Worm (Caenorhabditis elegans) whole organism, L1 larva: ENCODE measurements around the gene fubl-3.

ENCODE experiments used
- C16A3.4 ChIP-seq: fragments of 150-350 bp; optimal IDR thresholded peaks from 2 replicates; lab custom pipeline; 2014; ENCODE audit warnings: missing biosample characterization, missing genetic modification characterization
- C34B4.2 ChIP-seq: sonication (generic microtip); optimal IDR thresholded peaks from 2 replicates; lab custom pipeline; 2017; ENCODE audit warnings: mild to moderate bottlenecking, missing genetic modification characterization, missing compliant biosample characterization
- F16B12.6 ChIP-seq: fragments of 150-350 bp; optimal IDR thresholded peaks from 2 replicates; lab custom pipeline; 2014; ENCODE audit warnings: missing biosample characterization, missing genetic modification characterization
- Y116A8C.19 ChIP-seq: sonication (generic microtip); optimal IDR thresholded peaks from 2 replicates; lab custom pipeline; 2016; ENCODE audit warnings: missing compliant biosample characterization, missing genetic modification characterization, borderline replicate concordance
- alr-1 ChIP-seq: fragments of 200-800 bp; sonication (Bioruptor generic); optimal IDR thresholded peaks from 2 replicates; lab custom pipeline; 2018; ENCODE audit warnings: borderline replicate concordance, mild to moderate bottlenecking, missing genetic modification characterization, missing compliant biosample characterization
- blmp-1 ChIP-seq: fragments of 150-350 bp; optimal IDR thresholded peaks from 2 replicates; lab custom pipeline; 2014; ENCODE audit warnings: missing biosample characterization, missing genetic modification characterization
- ceh-88 ChIP-seq: fragments of 200-800 bp; sonication (Bioruptor generic); IDR thresholded peaks from 2 replicates; pipeline ENCODE4 v1.3.6; 2022; ENCODE audit warnings: missing genetic modification characterization, missing compliant biosample characterization
- ceh-90 ChIP-seq: sonication (generic microtip); optimal IDR thresholded peaks from 2 replicates; lab custom pipeline; 2016; ENCODE audit warnings: missing genetic modification characterization, missing compliant biosample characterization
- efl-1 ChIP-seq, 4 experiments: fragments of 150-350 bp; optimal IDR thresholded peaks in 3 of 4; peaks in 1 of 4; 1 replicate in 1 of 4; 2 replicates in 3 of 4; lab custom pipeline; 2014; ENCODE audit warnings: missing biosample characterization in 2 of 4, missing genetic modification characterization in 2 of 4, missing genetic modification reagents in 2 of 4
- egl-13 ChIP-seq: sonication (generic microtip); optimal IDR thresholded peaks from 2 replicates; lab custom pipeline; 2016; ENCODE audit warnings: missing genotype, missing genetic modification reagents, missing genetic modification characterization, missing compliant biosample characterization
- egl-27 ChIP-seq, 2 experiments: fragments of 150-350 bp in 1 of 2; sonication (generic microtip); optimal IDR thresholded peaks; 3 replicates each; lab custom pipeline; 2017 to 2018; ENCODE audit warnings: missing biosample characterization in 2 of 2, missing genetic modification characterization in 2 of 2, missing genetic modification reagents in 2 of 2
- fkh-10 ChIP-seq: sonication (generic microtip); optimal IDR thresholded peaks from 2 replicates; lab custom pipeline; 2017; ENCODE audit warnings: missing biosample characterization, missing genetic modification reagents, missing genetic modification characterization
- fkh-4 ChIP-seq: sonication (generic microtip); optimal IDR thresholded peaks from 2 replicates; lab custom pipeline; 2016; ENCODE audit warnings: missing compliant biosample characterization, missing genetic modification characterization, borderline replicate concordance
- fkh-8 ChIP-seq: sonication (generic microtip); optimal IDR thresholded peaks from 2 replicates; lab custom pipeline; 2016; ENCODE audit warnings: mild to moderate bottlenecking, missing genetic modification characterization, missing compliant biosample characterization
- grh-1 ChIP-seq: fragments of 200-800 bp; sonication (Bioruptor generic); IDR thresholded peaks from 2 replicates; pipeline ENCODE4 v1.3.6; 2022; ENCODE audit warnings: missing genetic modification reagents, missing genetic modification characterization, missing compliant biosample characterization
- hlh-17 ChIP-seq: fragments of 200-800 bp; sonication (Bioruptor generic); optimal IDR thresholded peaks from 2 replicates; lab custom pipeline; 2018; ENCODE audit warnings: missing genetic modification characterization, mild to moderate bottlenecking, missing compliant biosample characterization, moderate library complexity, borderline replicate concordance
- hpl-2 ChIP-seq: fragments of 150-350 bp; optimal IDR thresholded peaks from 2 replicates; lab custom pipeline; 2014; ENCODE audit warnings: missing biosample characterization, missing genetic modification reagents, missing genetic modification characterization
- jun-1 ChIP-seq: fragments of 150-350 bp; optimal IDR thresholded peaks from 2 replicates; lab custom pipeline; 2014; ENCODE audit warnings: missing biosample characterization, missing genetic modification reagents, missing genetic modification characterization
- lin-13 ChIP-seq: fragments of 150-350 bp; optimal IDR thresholded peaks from 2 replicates; lab custom pipeline; 2014; ENCODE audit warnings: missing biosample characterization, missing genetic modification reagents, missing genetic modification characterization
- lin-14 ChIP-seq: fragments of 200-800 bp; sonication (Bioruptor generic); optimal IDR thresholded peaks from 2 replicates; lab custom pipeline; 2018; ENCODE audit warnings: mild to moderate bottlenecking, missing genetic modification characterization, moderate library complexity, missing compliant biosample characterization
- lin-35 ChIP-seq, 2 experiments: fragments of 150-350 bp; optimal IDR thresholded peaks; 2 replicates each; lab custom pipeline; 2014; ENCODE audit warnings: missing biosample characterization in 2 of 2, missing genetic modification characterization in 2 of 2, missing genetic modification reagents in 2 of 2
- lin-39 ChIP-seq: fragments of 150-350 bp; optimal IDR thresholded peaks from 2 replicates; lab custom pipeline; 2014; ENCODE audit warnings: missing biosample characterization, missing genetic modification reagents, missing genetic modification characterization
- lir-3 ChIP-seq: sonication (generic microtip); optimal IDR thresholded peaks from 2 replicates; lab custom pipeline; 2016; ENCODE audit warnings: mild to moderate bottlenecking, missing genetic modification characterization, moderate library complexity, missing compliant biosample characterization; ENCODE audit not compliant: poor library complexity
- lsy-2 ChIP-seq, 2 experiments: fragments of 150-350 bp; optimal IDR thresholded peaks; 2 replicates each; lab custom pipeline; 2014; ENCODE audit warnings: missing biosample characterization in 2 of 2, missing genetic modification characterization in 2 of 2
- mab-9 ChIP-seq: fragments of 200-800 bp; sonication (Bioruptor generic); IDR thresholded peaks from 2 replicates; pipeline ENCODE4 v1.3.6; 2022; ENCODE audit warnings: missing genetic modification reagents, missing genetic modification characterization, missing compliant biosample characterization
- mef-2 ChIP-seq: fragments of 150-350 bp; optimal IDR thresholded peaks from 2 replicates; lab custom pipeline; 2014; ENCODE audit warnings: missing biosample characterization, missing genetic modification characterization
- mep-1 ChIP-seq: fragments of 150-350 bp; optimal IDR thresholded peaks from 2 replicates; lab custom pipeline; 2014; ENCODE audit warnings: missing biosample characterization, missing genetic modification characterization
- nhr-12 ChIP-seq: sonication (generic microtip); optimal IDR thresholded peaks from 2 replicates; lab custom pipeline; 2017; ENCODE audit warnings: missing biosample characterization, missing genetic modification characterization
- nhr-19 ChIP-seq: fragments of 200-800 bp; sonication (Bioruptor generic); conservative IDR thresholded peaks from 2 replicates; pipeline ENCODE4 v1.3.6; 2022; ENCODE audit warnings: missing genetic modification characterization, missing compliant biosample characterization
- nhr-20 ChIP-seq: sonication (generic microtip); optimal IDR thresholded peaks from 2 replicates; lab custom pipeline; 2016; ENCODE audit warnings: mild to moderate bottlenecking, missing genetic modification characterization, missing compliant biosample characterization
- nhr-237 ChIP-seq: fragments of 150-350 bp; optimal IDR thresholded peaks from 2 replicates; lab custom pipeline; 2014; ENCODE audit warnings: missing biosample characterization, missing genetic modification characterization
- nhr-28 ChIP-seq: fragments of 150-350 bp; optimal IDR thresholded peaks from 2 replicates; lab custom pipeline; 2014; ENCODE audit warnings: missing biosample characterization, missing genetic modification characterization
- nhr-47 ChIP-seq: sonication (generic microtip); optimal IDR thresholded peaks from 2 replicates; lab custom pipeline; 2016; ENCODE audit warnings: mild to moderate bottlenecking, missing genetic modification characterization, moderate library complexity, missing compliant biosample characterization
- nhr-76 ChIP-seq: sonication (generic microtip); optimal IDR thresholded peaks from 2 replicates; lab custom pipeline; 2017; ENCODE audit warnings: missing biosample characterization, missing genetic modification characterization
- nhr-77 ChIP-seq: fragments of 150-350 bp; optimal IDR thresholded peaks from 2 replicates; lab custom pipeline; 2014; ENCODE audit warnings: missing biosample characterization, missing genetic modification characterization
- nhr-90 ChIP-seq: sonication (generic microtip); optimal IDR thresholded peaks from 2 replicates; lab custom pipeline; 2016; ENCODE audit warnings: mild to moderate bottlenecking, missing genetic modification characterization, missing compliant biosample characterization; ENCODE audit not compliant: poor library complexity
- pag-3 ChIP-seq: sonication (generic microtip); optimal IDR thresholded peaks from 2 replicates; lab custom pipeline; 2017; ENCODE audit warnings: missing genetic modification characterization, mild to moderate bottlenecking, missing compliant biosample characterization, antibody characterized with exemption, borderline replicate concordance; ENCODE audit not compliant: insufficient read depth
- pqm-1 ChIP-seq: sonication (generic microtip); optimal IDR thresholded peaks from 3 replicates; lab custom pipeline; 2017; ENCODE audit warnings: missing biosample characterization, missing genetic modification characterization
- skn-1 ChIP-seq: fragments of 150-350 bp; optimal IDR thresholded peaks from 2 replicates; lab custom pipeline; 2014; ENCODE audit warnings: missing biosample characterization, missing genetic modification characterization
- snpc-4 ChIP-seq: fragments of 150-350 bp; optimal IDR thresholded peaks from 2 replicates; lab custom pipeline; 2014; ENCODE audit warnings: missing biosample characterization, missing genetic modification characterization
- sox-4 ChIP-seq: sonication (generic microtip); optimal IDR thresholded peaks from 2 replicates; lab custom pipeline; 2016; ENCODE audit warnings: missing genetic modification characterization, missing compliant biosample characterization
- sup-37 ChIP-seq: fragments of 200-800 bp; sonication (Bioruptor generic); optimal IDR thresholded peaks from 2 replicates; lab custom pipeline; 2018; ENCODE audit warnings: mild to moderate bottlenecking, missing genetic modification characterization, missing compliant biosample characterization
- swsn-7 ChIP-seq: sonication (generic microtip); optimal IDR thresholded peaks from 2 replicates; lab custom pipeline; 2016; ENCODE audit warnings: missing genetic modification characterization, missing compliant biosample characterization
- tbx-2 ChIP-seq: sonication (generic microtip); optimal IDR thresholded peaks from 2 replicates; lab custom pipeline; 2016; ENCODE audit warnings: missing genetic modification characterization, missing compliant biosample characterization
- unc-130 ChIP-seq: fragments of 150-350 bp; optimal IDR thresholded peaks from 2 replicates; lab custom pipeline; 2017; ENCODE audit warnings: missing biosample characterization, missing genetic modification characterization, inconsistent platforms
- unc-30 ChIP-seq: sonication (generic microtip); optimal IDR thresholded peaks from 2 replicates; lab custom pipeline; 2017; ENCODE audit warnings: missing biosample characterization, missing genetic modification characterization
- unc-62 ChIP-seq: fragments of 150-350 bp; optimal IDR thresholded peaks from 2 replicates; lab custom pipeline; 2014; ENCODE audit warnings: missing biosample characterization, missing genetic modification reagents, missing genetic modification characterization
- xbp-1 ChIP-seq: sonication (generic microtip); optimal IDR thresholded peaks from 2 replicates; lab custom pipeline; 2016; ENCODE audit warnings: missing genetic modification characterization, missing compliant biosample characterization
- ztf-11 ChIP-seq, 2 experiments: sonication (generic microtip); optimal IDR thresholded peaks; 2 replicates each; lab custom pipeline; 2016 to 2017; ENCODE audit warnings: missing genetic modification characterization in 2 of 2, missing biosample characterization in 1 of 2, missing compliant biosample characterization in 1 of 2
- ztf-4 ChIP-seq: fragments of 150-350 bp; optimal IDR thresholded peaks from 2 replicates; lab custom pipeline; 2014; ENCODE audit warnings: missing biosample characterization, missing genetic modification characterization

The fubl-3 gene

ce11 chrX:17451410-17451809, 17.2 kb downstream of the fubl-3 start, which contains the start of gene C36E6.2 (continued):
- TF ChIP-seq ztf-4 (tag; lab: Kevin White, UChicago) (peak; percentile 75), sup-37 (no peak), sox-4 (tag; lab: Kevin White, UChicago) (no peak), unc-62 (no peak), nhr-237 (tag; lab: Kevin White, UChicago) (peak; percentile 32), alr-1 (tag; lab: Kevin White, UChicago) (no peak), lir-3 (peak; percentile 42), mef-2 (no peak), ztf-11 (tag; optimal IDR thresholded peaks at IDR 0.05; lab: Kevin White, UChicago) (peak in 1 of 2 experiments; percentile 15), unc-130 (tag; lab: Kevin White, UChicago) (peak; percentile 88), fkh-8 (tag; lab: Kevin White, UChicago) (peak; percentile 78), nhr-47 (peak; percentile 82), unc-30 (tag; lab: Kevin White, UChicago) (no peak), hpl-2 (GFP tag; lab: Kevin White, UChicago) (no peak), skn-1 (tag; lab: Kevin White, UChicago) (peak; percentile 72), jun-1 (tag; lab: Kevin White, UChicago) (peak; percentile 20), mab-9 (GFP tag; lab: Robert Waterston, UW) (no peak), lin-13 (GFP tag; lab: Kevin White, UChicago) (peak; percentile 54), nhr-12 (tag; lab: Kevin White, UChicago) (no peak), pag-3 (peak; percentile 96), blmp-1 (tag; lab: Kevin White, UChicago) (peak; percentile 82), xbp-1 (peak; percentile 97), C16A3.4 (tag; lab: Kevin White, UChicago) (peak; percentile 73), F16B12.6 (tag; lab: Kevin White, UChicago) (peak; percentile 98), hlh-17 (GFP tag; lab: Kevin White, UChicago) (no peak), nhr-77 (tag; lab: Kevin White, UChicago) (no peak), efl-1 (optimal IDR thresholded peaks at IDR 0.05; lab: Kevin White, UChicago) (peak; percentile 61 to 70), efl-1 (GFP tag; optimal IDR thresholded peaks at IDR 0.05 in 1 of 2; lab: Kevin White, UChicago) (peak; percentile 52 to 92), Y116A8C.19 (tag; lab: Kevin White, UChicago) (no peak), lin-35 (GFP tag; optimal IDR thresholded peaks at IDR 0.05; lab: Kevin White, UChicago) (peak; percentile 55 to 84), mep-1 (tag; lab: Kevin White, UChicago) (peak; percentile 97)

ce11 chrX:17456536-17457165, 22.4 kb downstream of the fubl-3 start, which contains the start of gene mlc-2:
Gene mlc-2 (minus strand): TSS chrX:17456586.
- TF ChIP-seq unc-30 (tag; lab: Kevin White, UChicago) (no peak), snpc-4 (tag; lab: Kevin White, UChicago) (no peak), hlh-17 (GFP tag; lab: Kevin White, UChicago) (no peak), egl-13 (tag; lab: Kevin White, UChicago) (no peak), jun-1 (tag; lab: Kevin White, UChicago) (no peak), nhr-237 (tag; lab: Kevin White, UChicago) (no peak), pag-3 (peak; percentile 96), nhr-76 (tag; lab: Kevin White, UChicago) (no peak), lin-14 (GFP tag; lab: Kevin White, UChicago) (peak; percentile 79), egl-27 (tag; optimal IDR thresholded peaks at IDR 0.05; lab: Kevin White, UChicago) (no peak), C34B4.2 (tag; lab: Kevin White, UChicago) (no peak), pqm-1 (no peak), tbx-2 (tag; lab: Kevin White, UChicago) (peak; percentile 52), ztf-11 (tag; optimal IDR thresholded peaks at IDR 0.05; lab: Kevin White, UChicago) (no peak), unc-62 (no peak), nhr-90 (tag; lab: Kevin White, UChicago) (no peak), lin-39 (tag; lab: Kevin White, UChicago) (no peak), fkh-10 (GFP tag; lab: Kevin White, UChicago) (no peak), lsy-2 (tag; optimal IDR thresholded peaks at IDR 0.05; lab: Kevin White, UChicago) (peak in 1 of 2 experiments; percentile 41), nhr-19 (GFP tag; lab: Robert Waterston, UW) (peak; percentile 65), nhr-28 (no peak), ceh-88 (GFP tag; lab: Robert Waterston, UW) (no peak), grh-1 (GFP tag; lab: Robert Waterston, UW) (no peak), nhr-20 (peak; percentile 57), fkh-4 (no peak), unc-130 (tag; lab: Kevin White, UChicago) (peak; percentile 3), ceh-90 (tag; lab: Kevin White, UChicago) (no peak), swsn-7 (tag; lab: Kevin White, UChicago) (peak; percentile 28)
